Worm (Caenorhabditis elegans) whole organism, young adult: ENCODE measurements around the gene faah-2.

ENCODE experiments used
- C06A6.2 ChIP-seq: fragments of 200-800 bp; sonication (Bioruptor generic); conservative IDR thresholded peaks from 2 replicates; pipeline ENCODE4 v1.3.6; 2022; ENCODE audit warnings: missing genetic modification characterization, missing compliant biosample characterization
- C17E4.6 ChIP-seq: fragments of 200-800 bp; sonication (Bioruptor generic); IDR thresholded peaks from 2 replicates; pipeline ENCODE4 v1.3.6; 2022; ENCODE audit warnings: missing genetic modification reagents, missing genetic modification characterization, missing compliant biosample characterization
- F39B2.1 ChIP-seq: fragments of 200-800 bp; sonication (Bioruptor generic); IDR thresholded peaks from 2 replicates; pipeline ENCODE4 v1.3.6; 2022; ENCODE audit warnings: missing genetic modification reagents, missing genetic modification characterization, missing compliant biosample characterization
- K11D2.4 ChIP-seq: fragments of 200-800 bp; sonication (Bioruptor generic); IDR thresholded peaks from 2 replicates; pipeline ENCODE4 v1.3.6; 2022; ENCODE audit warnings: missing genetic modification reagents, missing genetic modification characterization, missing compliant biosample characterization
- Y53F4B.3 ChIP-seq: fragments of 200-800 bp; sonication (Bioruptor generic); IDR thresholded peaks from 2 replicates; pipeline ENCODE4 v1.3.6; 2022; ENCODE audit warnings: missing genetic modification reagents, missing genetic modification characterization, missing compliant biosample characterization
- Y56A3A.18 ChIP-seq: fragments of 200-800 bp; sonication (Bioruptor generic); IDR thresholded peaks from 2 replicates; pipeline ENCODE4 v1.3.6; 2022; ENCODE audit warnings: missing genetic modification reagents, missing genetic modification characterization, missing compliant biosample characterization
- Y79H2A.3 ChIP-seq: fragments of 200-800 bp; sonication (Bioruptor generic); conservative IDR thresholded peaks from 2 replicates; pipeline ENCODE4 v1.3.6; 2022; ENCODE audit warnings: missing genetic modification reagents, missing genetic modification characterization, missing compliant biosample characterization
- ZK185.1 ChIP-seq: sonication (generic microtip); optimal IDR thresholded peaks from 2 replicates; lab custom pipeline; 2016; ENCODE audit warnings: mild to moderate bottlenecking, missing genetic modification characterization, missing compliant biosample characterization; ENCODE audit not compliant: poor library complexity, severe bottlenecking
- atf-7 ChIP-seq: sonication (generic microtip); optimal IDR thresholded peaks from 2 replicates; lab custom pipeline; 2017; ENCODE audit warnings: mild to moderate bottlenecking, missing genetic modification characterization, missing compliant biosample characterization
- athp-1 ChIP-seq: sonication (generic microtip); optimal IDR thresholded peaks from 2 replicates; lab custom pipeline; 2017; ENCODE audit warnings: mild to moderate bottlenecking, missing genetic modification characterization, missing compliant biosample characterization
- ccch-3 ChIP-seq: fragments of 200-800 bp; sonication (Bioruptor generic); optimal IDR thresholded peaks from 2 replicates; lab custom pipeline; 2018; ENCODE audit warnings: mild to moderate bottlenecking, missing genetic modification characterization, missing compliant biosample characterization
- cebp-1 ChIP-seq, 2 experiments: fragments of 200-800 bp in 1 of 2; sonication (Bioruptor generic) in 1 of 2; sonication (generic microtip) in 1 of 2; IDR thresholded peaks in 1 of 2; optimal IDR thresholded peaks in 1 of 2; 2 replicates each; pipeline versions ENCODE4 v1.3.6 to Lab custom; 2017 to 2022; ENCODE audit warnings: missing compliant biosample characterization in 2 of 2, missing genetic modification characterization in 2 of 2, mild to moderate bottlenecking in 1 of 2, missing genetic modification reagents in 1 of 2, moderate library complexity in 1 of 2
- ceh-27 ChIP-seq: fragments of 200-800 bp; sonication (Bioruptor generic); optimal IDR thresholded peaks from 2 replicates; lab custom pipeline; 2018; ENCODE audit warnings: mild to moderate bottlenecking, missing genetic modification characterization, moderate library complexity, missing compliant biosample characterization
- ceh-40 ChIP-seq: fragments of 200-800 bp; sonication (Bioruptor generic); IDR thresholded peaks from 2 replicates; pipeline ENCODE4 v1.3.6; 2022; ENCODE audit warnings: missing genetic modification characterization, missing compliant biosample characterization
- dox-1 ChIP-seq: fragments of 200-800 bp; sonication (Bioruptor generic); IDR thresholded peaks from 2 replicates; pipeline ENCODE4 v1.3.6; 2022; ENCODE audit warnings: missing genetic modification reagents, missing genetic modification characterization, missing compliant biosample characterization
- gei-17 ChIP-seq: fragments of 200-800 bp; sonication (Bioruptor generic); optimal IDR thresholded peaks from 2 replicates; lab custom pipeline; 2018; ENCODE audit warnings: mild to moderate bottlenecking, missing genetic modification characterization, missing compliant biosample characterization
- hmg-1.2 ChIP-seq: fragments of 200-800 bp; sonication (Bioruptor generic); IDR thresholded peaks from 2 replicates; pipeline ENCODE4 v1.3.6; 2022; ENCODE audit warnings: missing genetic modification reagents, missing genetic modification characterization, missing compliant biosample characterization
- let-607 ChIP-seq, 2 experiments: fragments of 200-800 bp in 1 of 2; sonication (Bioruptor generic) in 1 of 2; sonication (generic microtip) in 1 of 2; optimal IDR thresholded peaks; 2 replicates each; lab custom pipeline; 2016 to 2018; ENCODE audit warnings: mild to moderate bottlenecking in 2 of 2, missing compliant biosample characterization in 2 of 2, missing genetic modification characterization in 2 of 2, moderate library complexity in 2 of 2, missing genotype in 1 of 2
- lin-40 ChIP-seq: sonication (generic microtip); optimal IDR thresholded peaks from 2 replicates; lab custom pipeline; 2016; ENCODE audit warnings: missing genetic modification characterization, mild to moderate bottlenecking, missing compliant biosample characterization, missing genotype, missing genetic modification reagents
- lin-54 ChIP-seq: fragments of 200-800 bp; sonication (Bioruptor generic); optimal IDR thresholded peaks from 2 replicates; lab custom pipeline; 2018; ENCODE audit warnings: mild to moderate bottlenecking, missing genetic modification characterization, missing compliant biosample characterization
- lir-1 ChIP-seq: fragments of 200-800 bp; sonication (Bioruptor generic); conservative IDR thresholded peaks from 2 replicates; pipeline ENCODE4 v1.3.6; 2022; ENCODE audit warnings: missing genetic modification reagents, missing genetic modification characterization, missing compliant biosample characterization
- lsy-27 ChIP-seq: sonication (generic microtip); optimal IDR thresholded peaks from 2 replicates; lab custom pipeline; 2017; ENCODE audit warnings: missing genetic modification characterization, mild to moderate bottlenecking, missing compliant biosample characterization, antibody characterized with exemption, missing genotype, borderline replicate concordance; ENCODE audit not compliant: insufficient read depth
- mcd-1 ChIP-seq: fragments of 200-800 bp; sonication (Bioruptor generic); IDR thresholded peaks from 2 replicates; pipeline ENCODE4 v1.3.6; 2022; ENCODE audit warnings: missing genetic modification reagents, missing genetic modification characterization, missing compliant biosample characterization
- nfyb-1 ChIP-seq: fragments of 200-800 bp; sonication (Bioruptor generic); IDR thresholded peaks from 2 replicates; pipeline ENCODE4 v1.3.6; 2022; ENCODE audit warnings: missing genetic modification reagents, missing genetic modification characterization, missing compliant biosample characterization
- nhr-120 ChIP-seq: fragments of 200-800 bp; sonication (Bioruptor generic); IDR thresholded peaks from 2 replicates; pipeline ENCODE4 v1.3.6; 2022; ENCODE audit warnings: missing genetic modification characterization, missing compliant biosample characterization
- nhr-80 ChIP-seq: sonication (generic microtip); optimal IDR thresholded peaks from 2 replicates; lab custom pipeline; 2016; ENCODE audit warnings: missing genetic modification characterization, missing compliant biosample characterization
- repo-1 ChIP-seq: sonication (generic microtip); optimal IDR thresholded peaks from 2 replicates; lab custom pipeline; 2017; ENCODE audit warnings: mild to moderate bottlenecking, missing genetic modification characterization, missing compliant biosample characterization
- sdz-38 ChIP-seq: sonication (generic microtip); optimal IDR thresholded peaks from 2 replicates; lab custom pipeline; 2016; ENCODE audit warnings: missing genotype, missing genetic modification characterization, missing compliant biosample characterization
- snpc-4 ChIP-seq, 5 experiments: fragments of 150-350 bp in 1 of 5; sonication (generic microtip) in 4 of 5; optimal IDR thresholded peaks; 2 replicates each; lab custom pipeline; 2014 to 2018; ENCODE audit warnings: missing genetic modification characterization in 5 of 5, missing biosample characterization in 3 of 5, antibody characterized with exemption in 2 of 5, mild to moderate bottlenecking in 2 of 5, missing compliant biosample characterization in 2 of 5, missing genotype in 2 of 5, moderate library complexity in 2 of 5, missing genetic modification reagents in 1 of 5
- somi-1 ChIP-seq: fragments of 200-800 bp; sonication (Bioruptor generic); optimal IDR thresholded peaks from 2 replicates; lab custom pipeline; 2018; ENCODE audit warnings: mild to moderate bottlenecking, missing genetic modification characterization, missing compliant biosample characterization
- tbp1 ChIP-seq: fragments of 200-800 bp; sonication (Bioruptor generic); optimal IDR thresholded peaks from 2 replicates; lab custom pipeline; 2018; ENCODE audit warnings: mild to moderate bottlenecking, missing genetic modification characterization, missing compliant biosample characterization
- tbx-9 ChIP-seq: sonication (generic microtip); optimal IDR thresholded peaks from 2 replicates; lab custom pipeline; 2016; ENCODE audit warnings: borderline replicate concordance, missing genetic modification characterization, inconsistent platforms, missing compliant biosample characterization
- tlf-1 ChIP-seq: fragments of 200-800 bp; sonication (Bioruptor generic); optimal IDR thresholded peaks from 2 replicates; lab custom pipeline; 2018; ENCODE audit warnings: mild to moderate bottlenecking, missing genetic modification characterization, missing compliant biosample characterization
- unc-62 ChIP-seq: fragments of 150-350 bp; optimal IDR thresholded peaks from 2 replicates; lab custom pipeline; 2014; ENCODE audit warnings: missing biosample characterization, missing genetic modification reagents, missing genetic modification characterization
- zim-3 ChIP-seq: sonication (generic microtip); optimal IDR thresholded peaks from 2 replicates; lab custom pipeline; 2017; ENCODE audit warnings: mild to moderate bottlenecking, missing genetic modification characterization, moderate library complexity, missing compliant biosample characterization
- ztf-22 ChIP-seq: fragments of 200-800 bp; sonication (Bioruptor generic); optimal IDR thresholded peaks from 2 replicates; lab custom pipeline; 2018; ENCODE audit warnings: mild to moderate bottlenecking, missing genetic modification characterization, moderate library complexity, missing compliant biosample characterization
- ztf-6 ChIP-seq: fragments of 200-800 bp; sonication (Bioruptor generic); IDR thresholded peaks from 2 replicates; pipeline ENCODE4 v1.3.6; 2022; ENCODE audit warnings: missing genetic modification reagents, missing genetic modification characterization, missing compliant biosample characterization

The faah-2 gene

DNA sequence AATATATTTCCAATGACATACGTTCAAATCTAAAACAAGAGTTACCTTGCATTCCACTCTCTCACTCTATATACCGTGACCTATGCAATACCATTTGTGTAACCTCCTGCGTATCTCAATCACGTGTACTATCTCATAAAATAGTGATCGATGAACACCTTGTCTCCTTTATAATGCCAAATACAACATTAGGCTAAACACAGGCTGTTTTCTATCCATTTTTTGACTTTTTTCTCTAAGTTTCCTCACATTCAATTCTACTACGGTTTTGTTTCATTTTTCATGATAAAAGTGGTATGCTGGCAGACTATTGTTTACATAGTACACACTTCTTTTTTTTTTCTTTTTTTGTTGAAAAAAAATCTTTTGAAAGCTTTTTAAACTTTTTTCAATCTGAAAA lies 6.0 kb upstream of the faah-2 start:
- no peak for TF ChIP-seq repo-1
- peak; percentile 63; the same call in 1 of the 2 replicates for TF ChIP-seq hmg-1.2 (GFP tag; lab: Robert Waterston, UW)
- TF ChIP-seq zim-3 (tag; lab: Kevin White, UChicago), result no peak

ce11 chrIV:8148494-8148893 lies 3.8 kb upstream of the faah-2 start, which contains the start of gene pmk-1:
Gene pmk-1, plus strand, starts transcription at chrIV:8148794.
- TF ChIP-seq C17E4.6 (no peak), sdz-38 (no peak), ceh-40 (GFP tag; lab: Robert Waterston, UW) (no peak), dox-1 (GFP tag; lab: Robert Waterston, UW) (no peak), somi-1 (no peak), K11D2.4 (GFP tag; lab: Robert Waterston, UW) (no peak), ztf-6 (GFP tag; lab: Robert Waterston, UW) (no peak), tbx-9 (tag; lab: Kevin White, UChicago) (no peak), ccch-3 (no peak), lsy-27 (tag; lab: Kevin White, UChicago) (no peak)

- TF ChIP-seq dox-1 (GFP tag; lab: Robert Waterston, UW) (peak; percentile 34; the same call in 1 of the 2 replicates), cebp-1 (GFP tag; IDR thresholded peaks at IDR 0.05; lab: Robert Waterston, UW) (no peak), cebp-1 (tag; optimal IDR thresholded peaks at IDR 0.05; lab: Kevin White, UChicago) (peak; percentile 65), tbp1 (GFP tag; lab: Kevin White, UChicago) (peak; percentile 2), nhr-80 (tag; lab: Kevin White, UChicago) (peak; percentile 78), Y79H2A.3 (GFP tag; lab: Robert Waterston, UW) (no peak), unc-62 (GFP tag; lab: Kevin White, UChicago) (peak; percentile 84), ztf-22 (GFP tag; lab: Kevin White, UChicago) (peak; percentile 32), atf-7 (peak; percentile 3), snpc-4 (GFP tag; optimal IDR thresholded peaks at IDR 0.05; lab: Kevin White, UChicago) (no peak), snpc-4 (tag; optimal IDR thresholded peaks at IDR 0.05; lab: Kevin White, UChicago) (peak in 1 of 4 experiments; percentile 13), tlf-1 (GFP tag; lab: Kevin White, UChicago) (no peak), nhr-120 (no peak)
- TF ChIP-seq, all 124 proteins: peak for 8
Measured at ce11 chrIV:8151721-8152120, 524 bp upstream of the faah-2 start.

DNA sequence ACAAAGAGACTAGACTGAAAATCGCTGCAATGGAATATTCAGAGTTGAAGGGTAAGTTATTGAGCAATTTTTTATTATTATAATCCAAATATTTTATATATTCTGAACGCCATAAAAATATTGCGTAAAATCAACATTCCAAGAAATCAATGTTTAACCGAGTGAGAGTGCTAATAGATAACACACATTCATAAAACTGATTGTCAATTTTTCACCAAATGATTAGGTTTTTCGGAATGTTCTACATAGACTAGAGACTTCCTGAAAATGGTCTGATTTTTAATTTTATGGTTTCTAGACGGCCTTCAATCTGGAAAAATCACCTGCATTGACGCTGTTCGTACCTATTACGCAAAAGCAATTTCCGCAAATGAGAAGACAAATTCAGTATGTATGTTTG lies 443 bp downstream of the faah-2 start:
- no peak for TF ChIP-seq lin-54 (GFP tag; lab: Kevin White, UChicago)
- TF ChIP-seq lin-40 (tag; lab: Kevin White, UChicago), result no peak
- TF ChIP-seq Y56A3A.18 (GFP tag; lab: Robert Waterston, UW), result no peak
- TF ChIP-seq Y53F4B.3, result no peak
- no peak for TF ChIP-seq gei-17 (GFP tag; lab: Kevin White, UChicago)
- TF ChIP-seq F39B2.1 (GFP tag; lab: Robert Waterston, UW), result no peak
- no peak for TF ChIP-seq mcd-1
- no peak for TF ChIP-seq athp-1 (tag; lab: Kevin White, UChicago)
- no peak for TF ChIP-seq ZK185.1 (tag; lab: Kevin White, UChicago)
- TF ChIP-seq C06A6.2 (GFP tag; lab: Robert Waterston, UW), result no peak
- TF ChIP-seq ceh-27 (GFP tag; lab: Kevin White, UChicago), result no peak
- no peak for TF ChIP-seq let-607 (tag; optimal IDR thresholded peaks at IDR 0.05; lab: Kevin White, UChicago)
- TF ChIP-seq nfyb-1 (GFP tag; lab: Robert Waterston, UW), result 0 out of 2 replicates have a peak, but pooled peaks have one; percentile 13
- TF ChIP-seq nhr-80 (tag; lab: Kevin White, UChicago), result peak; percentile 16
- no peak for TF ChIP-seq lir-1
- no peak for TF ChIP-seq C17E4.6
